Worm (Caenorhabditis elegans): ENCODE data around the gene nlp-11.

DNA sequence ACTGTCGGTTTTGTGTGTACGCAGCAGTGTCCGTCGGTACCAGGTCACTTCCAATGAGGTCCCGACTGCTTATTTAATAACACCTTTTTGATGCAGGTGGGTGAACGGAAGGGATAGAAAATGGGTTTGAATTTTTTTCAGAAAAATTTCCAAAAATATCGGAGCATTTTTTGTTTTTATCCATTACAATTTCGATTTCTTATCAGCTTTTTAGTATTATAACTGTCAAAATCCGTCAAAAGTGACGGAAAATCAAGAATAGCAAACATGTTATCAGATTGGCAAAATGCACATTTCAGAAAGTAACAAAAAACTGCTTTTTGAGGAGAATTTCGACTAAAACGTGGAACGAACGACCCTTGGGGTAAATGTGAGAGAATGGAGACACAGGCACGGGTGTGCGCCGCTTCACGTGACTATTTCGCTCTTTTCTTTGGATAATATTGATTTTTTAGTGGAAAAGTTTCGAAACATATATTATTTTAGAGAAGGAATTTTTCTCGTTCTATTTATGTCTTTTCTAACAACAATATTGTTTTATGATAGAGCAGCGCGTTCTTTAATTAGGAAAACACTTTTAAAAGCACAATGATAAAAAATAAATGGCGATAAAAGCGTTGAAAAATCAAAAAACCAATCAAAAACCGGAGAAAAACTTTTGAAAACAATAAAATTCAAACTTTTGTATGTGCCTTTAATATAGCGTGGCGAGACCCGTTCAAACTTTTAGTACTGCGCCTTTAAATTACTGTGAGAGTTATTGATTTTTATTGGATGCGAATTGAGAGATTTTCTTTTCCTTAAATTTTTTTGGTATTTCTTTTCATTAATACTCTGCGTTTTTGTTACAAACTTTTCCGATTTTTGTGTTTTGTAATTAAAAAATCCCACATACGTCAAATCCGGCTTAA, 44.6 kb downstream of the nlp-11 start, which contains the start of gene sqv-8:
- TF ChIP-seq W03F9.2 (tag; optimal IDR thresholded peaks at IDR 0.05) (no peak), him-1 (tag; optimal IDR thresholded peaks at IDR 0.05) (no peak)
